Worm (Caenorhabditis elegans): Measurements from ENCODE around the gene oac-22.

DNA sequence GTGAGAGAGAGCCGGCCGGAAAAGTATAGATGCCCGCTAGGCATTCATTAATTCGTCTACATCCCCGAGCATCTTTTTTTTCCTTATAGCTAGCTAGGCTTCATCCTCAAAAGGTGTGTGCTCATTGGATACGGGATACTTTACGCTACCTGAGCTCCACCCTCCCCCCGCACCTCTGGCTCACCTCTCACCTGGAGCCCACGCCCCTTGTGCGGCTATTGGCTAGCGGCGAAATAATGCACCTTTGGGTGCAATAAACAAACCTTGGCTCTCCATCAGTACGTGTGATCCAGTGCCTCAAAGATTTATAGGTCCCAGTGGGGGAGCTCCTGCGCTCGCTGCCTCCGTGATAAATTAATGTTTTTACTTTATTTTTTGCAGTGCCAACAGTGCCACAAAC lies 29.3 kb upstream of the oac-22 start:
- no peak for TF ChIP-seq zag-1 (tag; optimal IDR thresholded peaks at IDR 0.05)
- no peak for TF ChIP-seq blmp-1 (tag; optimal IDR thresholded peaks at IDR 0.05; ENCODE audit: insufficient read depth)
- TF ChIP-seq lin-39 (tag; optimal IDR thresholded peaks at IDR 0.05): no peak
- TF ChIP-seq ZK546.5 (tag; optimal IDR thresholded peaks at IDR 0.05): no peak
- TF ChIP-seq ama-1 (optimal IDR thresholded peaks at IDR 0.05): no peak
- no peak for TF ChIP-seq nhr-12 (tag; optimal IDR thresholded peaks at IDR 0.05)
- no peak for TF ChIP-seq ceh-16 (tag; optimal IDR thresholded peaks at IDR 0.05)
- TF ChIP-seq ztf-11 (tag; optimal IDR thresholded peaks at IDR 0.05): no peak
- TF ChIP-seq sem-4 (tag; optimal IDR thresholded peaks at IDR 0.05): no peak
- no peak for TF ChIP-seq lin-13 (GFP tag; optimal IDR thresholded peaks at IDR 0.05)
